Fruit fly (Drosophila melanogaster) whole organism, embryonic: Measurements from ENCODE around the gene Catsup.

Experiments
- Asciz ChIP-seq: fragments of 200-800 bp; sonication (Bioruptor generic); optimal IDR thresholded peaks from 2 replicates; lab custom pipeline; 2017; ENCODE audit warnings: missing biosample characterization, mild to moderate bottlenecking, missing genetic modification characterization, missing genetic modification reagents
- Bteb2 ChIP-seq: fragments of 200-800 bp; sonication (Bioruptor generic); optimal IDR thresholded peaks from 2 replicates; lab custom pipeline; 2016; ENCODE audit warnings: missing biosample characterization, missing genetic modification characterization
- CG10431 ChIP-seq: fragments of 200-800 bp; sonication (Bioruptor generic); optimal IDR thresholded peaks from 3 replicates; lab custom pipeline; 2018; ENCODE audit warnings: missing biosample characterization, mild to moderate bottlenecking, missing genetic modification characterization
- CG11093 ChIP-seq: fragments of 200-800 bp; sonication (Bioruptor generic); IDR thresholded peaks from 3 replicates; pipeline ENCODE4 v1.3.6; 2022; ENCODE audit warnings: missing biosample characterization, missing genetic modification characterization
- CG12071 ChIP-seq: fragments of 200-800 bp; sonication (Bioruptor generic); optimal IDR thresholded peaks from 3 replicates; lab custom pipeline; 2018; ENCODE audit warnings: missing biosample characterization, mild to moderate bottlenecking, missing genetic modification characterization
- CG14441 ChIP-seq: fragments of 200-800 bp; sonication (Bioruptor generic); IDR thresholded peaks from 2 replicates; pipeline ENCODE4 v1.3.6; 2022; ENCODE audit warnings: missing biosample characterization, missing genetic modification characterization
- CG15514 ChIP-seq: fragments of 200-800 bp; sonication (Bioruptor generic); optimal IDR thresholded peaks from 3 replicates; lab custom pipeline; 2017; ENCODE audit warnings: missing biosample characterization, missing genetic modification characterization, mild to moderate bottlenecking, moderate library complexity, missing genetic modification reagents
- CG15601 ChIP-seq: fragments of 200-800 bp; sonication (Bioruptor generic); optimal IDR thresholded peaks from 3 replicates; lab custom pipeline; 2019; ENCODE audit warnings: missing biosample characterization, mild to moderate bottlenecking, missing genetic modification characterization, moderate library complexity
- CG16863 ChIP-seq: fragments of 200-800 bp; sonication (Bioruptor generic); optimal IDR thresholded peaks from 3 replicates; lab custom pipeline; 2016; ENCODE audit warnings: missing biosample characterization, missing genetic modification characterization
- CG17359 ChIP-seq: fragments of 200-800 bp; sonication (Bioruptor generic); optimal IDR thresholded peaks from 3 replicates; lab custom pipeline; 2018; ENCODE audit warnings: missing biosample characterization, mild to moderate bottlenecking, missing genetic modification characterization, moderate library complexity
- CG17568 ChIP-seq: fragments of 200-800 bp; sonication (Bioruptor generic); optimal IDR thresholded peaks from 2 replicates; lab custom pipeline; 2018; ENCODE audit warnings: missing biosample characterization, mild to moderate bottlenecking, missing genetic modification characterization, moderate library complexity
- CG18011 ChIP-seq: fragments of 200-800 bp; sonication (Bioruptor generic); optimal IDR thresholded peaks from 2 replicates; lab custom pipeline; 2017; ENCODE audit warnings: missing biosample characterization, missing genetic modification characterization, mild to moderate bottlenecking, moderate library complexity, missing genotype
- CG2120 ChIP-seq: fragments of 200-800 bp; sonication (Bioruptor generic); optimal IDR thresholded peaks from 3 replicates; lab custom pipeline; 2016; ENCODE audit warnings: missing biosample characterization, missing genetic modification characterization
- CG31224 ChIP-seq: fragments of 200-800 bp; sonication (Bioruptor generic); IDR thresholded peaks from 2 replicates; pipeline ENCODE4 v1.3.6; 2022; ENCODE audit warnings: missing biosample characterization, missing genetic modification characterization
- CG3838 ChIP-seq: fragments of 200-800 bp; sonication (Bioruptor generic); optimal IDR thresholded peaks from 3 replicates; lab custom pipeline; 2016; ENCODE audit warnings: missing biosample characterization, missing genetic modification characterization
- CG4424 ChIP-seq: fragments of 200-800 bp; sonication (Bioruptor generic); optimal IDR thresholded peaks from 3 replicates; lab custom pipeline; 2016; ENCODE audit warnings: missing biosample characterization, missing genetic modification characterization
- CG5953 ChIP-seq: fragments of 200-800 bp; sonication (Bioruptor generic); IDR thresholded peaks from 2 replicates; pipeline ENCODE4 v1.3.6; 2022; ENCODE audit warnings: missing biosample characterization, missing genetic modification characterization
- CG6813 ChIP-seq: fragments of 200-800 bp; sonication (Bioruptor generic); optimal IDR thresholded peaks from 2 replicates; lab custom pipeline; 2017; ENCODE audit warnings: missing biosample characterization, missing genetic modification characterization, mild to moderate bottlenecking, moderate library complexity, missing genetic modification reagents
- CG7839 ChIP-seq: fragments of 200-800 bp; sonication (Bioruptor generic); optimal IDR thresholded peaks from 3 replicates; lab custom pipeline; 2018; ENCODE audit warnings: missing biosample characterization, mild to moderate bottlenecking, missing genetic modification characterization, moderate library complexity
- CoRest ChIP-seq: fragments of 200-800 bp; sonication (Bioruptor generic); optimal IDR thresholded peaks from 3 replicates; lab custom pipeline; 2018; ENCODE audit warnings: missing biosample characterization, mild to moderate bottlenecking, missing genetic modification characterization, moderate library complexity
- CrebB ChIP-seq: fragments of 200-800 bp; sonication (Bioruptor generic); optimal IDR thresholded peaks from 3 replicates; lab custom pipeline; 2018; ENCODE audit warnings: missing biosample characterization, mild to moderate bottlenecking, missing genetic modification characterization
- Doc3 ChIP-seq: fragments of 200-800 bp; sonication (Bioruptor generic); IDR thresholded peaks from 3 replicates; pipeline ENCODE4 v1.3.6; 2022; ENCODE audit warnings: missing biosample characterization, missing genetic modification characterization; ENCODE audit not compliant: partially characterized antibody
- HLH54F ChIP-seq: fragments of 200-800 bp; sonication (Bioruptor generic); optimal IDR thresholded peaks from 3 replicates; lab custom pipeline; 2016; ENCODE audit warnings: missing biosample characterization, missing genetic modification characterization
- Kr ChIP-seq: fragments of 200-800 bp; sonication (Bioruptor generic); optimal IDR thresholded peaks from 2 replicates; lab custom pipeline; 2017; ENCODE audit warnings: missing biosample characterization, mild to moderate bottlenecking, missing genetic modification characterization
- NFAT ChIP-seq: fragments of 200-800 bp; sonication (Bioruptor generic); IDR thresholded peaks from 2 replicates; pipeline ENCODE4 v1.3.6; 2022; ENCODE audit warnings: missing biosample characterization, missing genetic modification characterization
- NfI ChIP-seq: fragments of 200-800 bp; sonication (Bioruptor generic); optimal IDR thresholded peaks from 3 replicates; lab custom pipeline; 2018; ENCODE audit warnings: missing biosample characterization, mild to moderate bottlenecking, missing genetic modification characterization, moderate library complexity
- Optix ChIP-seq: fragments of 200-800 bp; sonication (Bioruptor generic); IDR thresholded peaks from 3 replicates; pipeline ENCODE4 v1.3.6; 2022; ENCODE audit warnings: missing biosample characterization, missing genetic modification characterization
- Rfx ChIP-seq: fragments of 200-800 bp; sonication (Bioruptor generic); IDR thresholded peaks from 2 replicates; pipeline ENCODE4 v1.3.6; 2022; ENCODE audit warnings: missing biosample characterization, missing genetic modification characterization
- Sin3A ChIP-seq: fragments of >200 bp; optimal IDR thresholded peaks from 2 replicates; lab custom pipeline; 2018
- Sry-δ ChIP-seq: fragments of 200-800 bp; sonication (Bioruptor generic); optimal IDR thresholded peaks from 2 replicates; lab custom pipeline; 2016; ENCODE audit warnings: missing biosample characterization, missing genetic modification characterization
- al ChIP-seq: fragments of 200-800 bp; sonication (Bioruptor generic); IDR thresholded peaks from 2 replicates; pipeline ENCODE4 v1.3.6; 2022; ENCODE audit warnings: missing biosample characterization, missing genetic modification characterization
- caup ChIP-seq: fragments of 200-800 bp; sonication (Bioruptor generic); optimal IDR thresholded peaks from 3 replicates; lab custom pipeline; 2017; ENCODE audit warnings: missing biosample characterization, mild to moderate bottlenecking, missing genetic modification characterization, moderate library complexity; ENCODE audit not compliant: severe bottlenecking
- chn ChIP-seq: fragments of 200-800 bp; sonication (Bioruptor generic); optimal IDR thresholded peaks from 2 replicates; lab custom pipeline; 2016; ENCODE audit warnings: missing biosample characterization, missing genetic modification characterization
- ci ChIP-seq: fragments of 200-800 bp; sonication (Bioruptor generic); IDR thresholded peaks from 3 replicates; pipeline ENCODE4 v1.3.6; 2022; ENCODE audit warnings: missing biosample characterization, missing genetic modification characterization
- dpn ChIP-seq, 2 experiments: fragments of 200-800 bp; sonication (Bioruptor generic); optimal IDR thresholded peaks; 3 replicates each; lab custom pipeline; 2016; ENCODE audit warnings: missing biosample characterization in 2 of 2, missing genetic modification characterization in 2 of 2
- ems ChIP-seq: fragments of 200-800 bp; sonication (Bioruptor generic); optimal IDR thresholded peaks from 3 replicates; lab custom pipeline; 2016; ENCODE audit warnings: missing biosample characterization, missing genetic modification characterization
- gce ChIP-seq: fragments of 200-800 bp; sonication (Bioruptor generic); IDR thresholded peaks from 3 replicates; pipeline ENCODE4 v1.3.6; 2022; ENCODE audit warnings: missing biosample characterization, missing genetic modification characterization
- gcm2 ChIP-seq: fragments of 200-800 bp; sonication (Bioruptor generic); optimal IDR thresholded peaks from 2 replicates; lab custom pipeline; 2016; ENCODE audit warnings: missing biosample characterization, missing genetic modification characterization
- ind ChIP-seq: fragments of 200-800 bp; sonication (Bioruptor generic); optimal IDR thresholded peaks from 3 replicates; lab custom pipeline; 2016; ENCODE audit warnings: missing biosample characterization, missing genetic modification characterization
- insv ChIP-seq, 2 experiments: fragments of 200-800 bp; sonication (Bioruptor generic); optimal IDR thresholded peaks; 3 replicates each; lab custom pipeline; 2016 to 2018; ENCODE audit warnings: missing biosample characterization in 2 of 2, missing genetic modification characterization in 2 of 2
- lmd ChIP-seq: fragments of 200-800 bp; sonication (Bioruptor generic); IDR thresholded peaks from 2 replicates; pipeline ENCODE4 v1.3.6; 2022; ENCODE audit warnings: missing biosample characterization, missing genetic modification characterization
- org-1 ChIP-seq: fragments of 200-800 bp; sonication (Bioruptor generic); optimal IDR thresholded peaks from 2 replicates; lab custom pipeline; 2017; ENCODE audit warnings: missing biosample characterization, missing genetic modification characterization
- p53 ChIP-seq: fragments of 200-800 bp; sonication (Bioruptor generic); optimal IDR thresholded peaks from 2 replicates; lab custom pipeline; 2016; ENCODE audit warnings: missing biosample characterization, missing genetic modification characterization
- pros ChIP-seq: fragments of 200-800 bp; sonication (Bioruptor generic); optimal IDR thresholded peaks from 3 replicates; lab custom pipeline; 2019; ENCODE audit warnings: missing biosample characterization, mild to moderate bottlenecking, missing genetic modification characterization, moderate library complexity
- sima ChIP-seq: fragments of 200-800 bp; sonication (Bioruptor generic); optimal IDR thresholded peaks from 2 replicates; lab custom pipeline; 2016; ENCODE audit warnings: missing biosample characterization, missing genetic modification characterization
- sna ChIP-seq: fragments of 200-800 bp; sonication (Bioruptor generic); IDR thresholded peaks from 2 replicates; pipeline ENCODE4 v1.3.6; 2022; ENCODE audit warnings: missing biosample characterization, missing genetic modification characterization; ENCODE audit not compliant: partially characterized antibody
- stwl ChIP-seq: fragments of 200-800 bp; sonication (Bioruptor generic); optimal IDR thresholded peaks from 3 replicates; lab custom pipeline; 2018; ENCODE audit warnings: missing biosample characterization, mild to moderate bottlenecking, missing genetic modification characterization, moderate library complexity
- sug ChIP-seq: fragments of 200-800 bp; optimal IDR thresholded peaks from 2 replicates; lab custom pipeline; 2019; ENCODE audit warnings: missing biosample characterization, mild to moderate bottlenecking, missing genetic modification characterization, moderate library complexity
- unc-4 ChIP-seq: fragments of 200-800 bp; sonication (Bioruptor generic); IDR thresholded peaks from 2 replicates; pipeline ENCODE4 v1.3.6; 2022; ENCODE audit warnings: missing biosample characterization, missing genetic modification characterization; ENCODE audit not compliant: partially characterized antibody
- zfh2 ChIP-seq: fragments of 200-800 bp; sonication (Bioruptor generic); optimal IDR thresholded peaks from 2 replicates; lab custom pipeline; 2016; ENCODE audit warnings: missing biosample characterization, missing genetic modification characterization

Catsup gene

dm6 chr2L:19011895-19012645 lies 29.6 kb upstream of the Catsup start (continued):
- TF ChIP-seq dpn (GFP tag; optimal IDR thresholded peaks at IDR 0.05; lab: Kevin White, UChicago) = peak; percentile 81
- TF ChIP-seq sug (tag; lab: Kevin White, UChicago) = peak; percentile 41
- TF ChIP-seq insv (GFP tag; optimal IDR thresholded peaks at IDR 0.05; lab: Kevin White, UChicago) = no peak
- TF ChIP-seq CG11093 (GFP tag; lab: Robert Waterston, UW) = peak; percentile 84
- TF ChIP-seq pros = no peak
- TF ChIP-seq CG16863 (GFP tag; lab: Kevin White, UChicago) = peak; percentile 76
- TF ChIP-seq Sin3A (lab: Kevin White, UChicago) = no peak
- TF ChIP-seq ind (GFP tag; lab: Kevin White, UChicago) = peak; percentile 82
- peak; percentile 69 for TF ChIP-seq CG17568
- TF ChIP-seq CG18011 (GFP tag; lab: Kevin White, UChicago) = peak; percentile 3
- TF ChIP-seq Optix = peak; percentile 88
- peak; percentile 82 for TF ChIP-seq CG17359 (tag; lab: Kevin White, UChicago)
- peak; percentile 89 for TF ChIP-seq CG7839
- TF ChIP-seq CG2120 (GFP tag; lab: Kevin White, UChicago) = peak; percentile 94
- TF ChIP-seq CG3838 (GFP tag; lab: Kevin White, UChicago) = no peak
- no peak for TF ChIP-seq stwl (tag; lab: Kevin White, UChicago)
- peak; percentile 77 for TF ChIP-seq ems (GFP tag; lab: Kevin White, UChicago)
- peak; percentile 82 for TF ChIP-seq CG14441 (GFP tag; lab: Robert Waterston, UW)
- TF ChIP-seq p53 = peak; percentile 12
- TF ChIP-seq Sry-δ (GFP tag; lab: Kevin White, UChicago) = peak; percentile 32
- no peak for TF ChIP-seq sna
- TF ChIP-seq CoRest (tag; lab: Kevin White, UChicago) = peak; percentile 84
- TF ChIP-seq CG5953 (GFP tag; lab: Robert Waterston, UW) = peak; percentile 82
- peak; percentile 69 for TF ChIP-seq CG15601 (tag; lab: Kevin White, UChicago)
- TF ChIP-seq CrebB (tag; lab: Kevin White, UChicago) = peak; percentile 73
- peak; percentile 79 for TF ChIP-seq Bteb2 (GFP tag; lab: Kevin White, UChicago)
- no peak for TF ChIP-seq Doc3 (GFP tag; lab: Robert Waterston, UW)
- peak; percentile 70 for TF ChIP-seq CG31224 (GFP tag; lab: Robert Waterston, UW)
- TF ChIP-seq CG15514 (GFP tag; lab: Kevin White, UChicago) = peak; percentile 63
- peak; percentile 83 for TF ChIP-seq NfI (GFP tag; lab: Kevin White, UChicago)
- peak; percentile 91 for TF ChIP-seq ci (GFP tag; lab: Robert Waterston, UW)
- TF ChIP-seq gcm2 (GFP tag; lab: Kevin White, UChicago) = peak; percentile 8
- TF ChIP-seq Rfx (GFP tag; lab: Robert Waterston, UW) = peak; percentile 89
- TF ChIP-seq CG10431 (GFP tag; lab: Kevin White, UChicago) = no peak
- TF ChIP-seq chn = peak; percentile 74
- TF ChIP-seq HLH54F (GFP tag; lab: Kevin White, UChicago) = peak; percentile 79
- peak; percentile 88 for TF ChIP-seq lmd
- no peak for TF ChIP-seq unc-4 (GFP tag; lab: Robert Waterston, UW)
- TF ChIP-seq Asciz (GFP tag; lab: Kevin White, UChicago) = peak; percentile 59
- peak; percentile 69 for TF ChIP-seq zfh2
- peak; percentile 70 for TF ChIP-seq al (GFP tag; lab: Robert Waterston, UW)
- TF ChIP-seq NFAT (GFP tag; lab: Robert Waterston, UW) = peak; percentile 69
- peak; percentile 70 for TF ChIP-seq CG6813
- peak; percentile 76 for TF ChIP-seq gce
- no peak for TF ChIP-seq sima (GFP tag; lab: Kevin White, UChicago)
- peak; percentile 74 for TF ChIP-seq CG12071 (GFP tag; lab: Kevin White, UChicago)
- peak; percentile 66 for TF ChIP-seq CG4424
- no peak for TF ChIP-seq Kr (GFP tag; lab: Kevin White, UChicago)
- peak; percentile 82 for TF ChIP-seq caup
- TF ChIP-seq org-1 (GFP tag; lab: Kevin White, UChicago) = peak; percentile 87
